Fruit fly (Drosophila melanogaster) whole organism, pupa: ENCODE measurements around the gene CG5509.

ENCODE experiments used
- CG14655 ChIP-seq: fragments of 200-800 bp; sonication (Bioruptor generic); optimal IDR thresholded peaks from 3 replicates; lab custom pipeline; 2017; ENCODE audit warnings: mild to moderate bottlenecking, missing biosample characterization, missing genetic modification reagents, missing genetic modification characterization
- CG17806 ChIP-seq: fragments of 200-800 bp; sonication (Bioruptor generic); optimal IDR thresholded peaks from 2 replicates; lab custom pipeline; 2018; ENCODE audit warnings: missing biosample characterization, mild to moderate bottlenecking, missing genetic modification characterization, moderate library complexity
- CG34367 ChIP-seq: fragments of 200-800 bp; sonication (Bioruptor generic); optimal IDR thresholded peaks from 2 replicates; lab custom pipeline; 2018; ENCODE audit warnings: missing biosample characterization, mild to moderate bottlenecking, missing genetic modification characterization
- CG8159 ChIP-seq: fragments of 200-800 bp; sonication (Bioruptor generic); optimal IDR thresholded peaks from 3 replicates; lab custom pipeline; 2018; ENCODE audit warnings: missing biosample characterization, mild to moderate bottlenecking, missing genetic modification characterization, moderate library complexity
- CG8301 ChIP-seq: fragments of 200-800 bp; sonication (Bioruptor generic); optimal IDR thresholded peaks from 2 replicates; lab custom pipeline; 2018; ENCODE audit warnings: missing biosample characterization, mild to moderate bottlenecking, missing genetic modification characterization
- CG9948 ChIP-seq: fragments of 200-800 bp; sonication (Bioruptor generic); optimal IDR thresholded peaks from 2 replicates; lab custom pipeline; 2018; ENCODE audit warnings: missing biosample characterization, mild to moderate bottlenecking, missing genetic modification characterization, moderate library complexity
- Pif1B ChIP-seq: fragments of 200-800 bp; sonication (Bioruptor generic); optimal IDR thresholded peaks from 3 replicates; lab custom pipeline; 2016; ENCODE audit warnings: missing biosample characterization, missing genetic modification characterization
- rn ChIP-seq: fragments of 200-800 bp; sonication (Bioruptor generic); IDR thresholded peaks from 2 replicates; pipeline ENCODE4 v1.3.6; 2022; ENCODE audit warnings: missing biosample characterization, missing genetic modification characterization

dm6 chr3R:12435948-12436347, 16.3 kb upstream of the CG5509 start, which contains the start of gene Desat2:
- TF ChIP-seq CG8301 (tag; lab: Kevin White, UChicago) (no peak), CG17806 (tag; lab: Kevin White, UChicago) (no peak), Pif1B (no peak), CG9948 (tag; lab: Kevin White, UChicago) (no peak), rn (GFP tag; lab: Robert Waterston, UW) (no peak), CG34367 (tag; lab: Kevin White, UChicago) (no peak), CG14655 (no peak), CG8159 (tag; lab: Kevin White, UChicago) (no peak)
